Fruit fly (Drosophila melanogaster) whole organism, pupa: ENCODE measurements around the gene Jhbp3.
A peak's percentile ranks its signal among the peaks of the same experiment; 100 is the strongest.

ENCODE experiments used
- CG10348 ChIP-seq: fragments of 200-800 bp; sonication (Bioruptor generic); IDR thresholded peaks from 2 replicates; pipeline ENCODE4 v1.3.6; 2022; ENCODE audit warnings: missing biosample characterization, missing genetic modification characterization
- CG12605 ChIP-seq: fragments of 200-800 bp; sonication (Bioruptor generic); IDR thresholded peaks from 2 replicates; pipeline ENCODE4 v1.3.6; 2022; ENCODE audit warnings: missing biosample characterization, missing genetic modification characterization
- CG13204 ChIP-seq: fragments of 200-800 bp; sonication (Bioruptor generic); optimal IDR thresholded peaks from 2 replicates; lab custom pipeline; 2018; ENCODE audit warnings: missing biosample characterization, mild to moderate bottlenecking, missing genetic modification characterization, moderate library complexity
- CG14655 ChIP-seq: fragments of 200-800 bp; sonication (Bioruptor generic); optimal IDR thresholded peaks from 3 replicates; lab custom pipeline; 2017; ENCODE audit warnings: mild to moderate bottlenecking, missing biosample characterization, missing genetic modification reagents, missing genetic modification characterization
- CG15710 ChIP-seq: fragments of 200-800 bp; sonication (Bioruptor generic); optimal IDR thresholded peaks from 2 replicates; lab custom pipeline; 2018; ENCODE audit warnings: missing biosample characterization, mild to moderate bottlenecking, missing genetic modification characterization, moderate library complexity
- CG17806 ChIP-seq: fragments of 200-800 bp; sonication (Bioruptor generic); optimal IDR thresholded peaks from 2 replicates; lab custom pipeline; 2018; ENCODE audit warnings: missing biosample characterization, mild to moderate bottlenecking, missing genetic modification characterization, moderate library complexity
- CG32121 ChIP-seq: fragments of 200-800 bp; sonication (Bioruptor generic); IDR thresholded peaks from 2 replicates; pipeline ENCODE4 v1.3.6; 2022; ENCODE audit warnings: missing biosample characterization, missing genetic modification characterization
- CG34367 ChIP-seq: fragments of 200-800 bp; sonication (Bioruptor generic); optimal IDR thresholded peaks from 2 replicates; lab custom pipeline; 2018; ENCODE audit warnings: missing biosample characterization, mild to moderate bottlenecking, missing genetic modification characterization
- CG4496 ChIP-seq: fragments of 200-800 bp; sonication (Bioruptor generic); IDR thresholded peaks from 3 replicates; pipeline ENCODE4 v1.3.6; 2022; ENCODE audit warnings: missing biosample characterization, missing genetic modification characterization
- CG8159 ChIP-seq: fragments of 200-800 bp; sonication (Bioruptor generic); optimal IDR thresholded peaks from 3 replicates; lab custom pipeline; 2018; ENCODE audit warnings: missing biosample characterization, mild to moderate bottlenecking, missing genetic modification characterization, moderate library complexity
- CG8301 ChIP-seq: fragments of 200-800 bp; sonication (Bioruptor generic); optimal IDR thresholded peaks from 2 replicates; lab custom pipeline; 2018; ENCODE audit warnings: missing biosample characterization, mild to moderate bottlenecking, missing genetic modification characterization
- CG9948 ChIP-seq: fragments of 200-800 bp; sonication (Bioruptor generic); optimal IDR thresholded peaks from 2 replicates; lab custom pipeline; 2018; ENCODE audit warnings: missing biosample characterization, mild to moderate bottlenecking, missing genetic modification characterization, moderate library complexity
- D1 ChIP-seq: fragments of 200-800 bp; sonication (Bioruptor generic); optimal IDR thresholded peaks from 2 replicates; lab custom pipeline; 2018; ENCODE audit warnings: missing biosample characterization, mild to moderate bottlenecking, missing genetic modification characterization, moderate library complexity
- EcR ChIP-seq: fragments of 200-800 bp; sonication (Bioruptor generic); optimal IDR thresholded peaks from 3 replicates; lab custom pipeline; 2019; ENCODE audit warnings: missing biosample characterization, missing genetic modification characterization, mild to moderate bottlenecking, moderate library complexity, missing genetic modification reagents
- Ets98B ChIP-seq: fragments of 200-800 bp; sonication (Bioruptor generic); IDR thresholded peaks from 2 replicates; pipeline ENCODE4 v1.3.6; 2022; ENCODE audit warnings: missing biosample characterization, missing genetic modification characterization
- Pif1A ChIP-seq: fragments of 200-800 bp; sonication (Bioruptor generic); optimal IDR thresholded peaks from 3 replicates; lab custom pipeline; 2016; ENCODE audit warnings: missing biosample characterization, missing genetic modification characterization
- Pif1B ChIP-seq: fragments of 200-800 bp; sonication (Bioruptor generic); optimal IDR thresholded peaks from 3 replicates; lab custom pipeline; 2016; ENCODE audit warnings: missing biosample characterization, missing genetic modification characterization
- Snoo ChIP-seq: fragments of 200-800 bp; sonication (Bioruptor generic); optimal IDR thresholded peaks from 3 replicates; lab custom pipeline; 2017; ENCODE audit warnings: missing biosample characterization, mild to moderate bottlenecking, missing genetic modification characterization, inconsistent platforms
- fd96Ca ChIP-seq: fragments of 200-800 bp; sonication (Bioruptor generic); IDR thresholded peaks from 3 replicates; pipeline ENCODE4 v1.3.6; 2022; ENCODE audit warnings: missing biosample characterization, missing genetic modification characterization
- gl ChIP-seq: fragments of 200-800 bp; sonication (Bioruptor generic); optimal IDR thresholded peaks from 2 replicates; lab custom pipeline; 2018; ENCODE audit warnings: missing biosample characterization, mild to moderate bottlenecking, missing genetic modification characterization
- rn ChIP-seq: fragments of 200-800 bp; sonication (Bioruptor generic); IDR thresholded peaks from 2 replicates; pipeline ENCODE4 v1.3.6; 2022; ENCODE audit warnings: missing biosample characterization, missing genetic modification characterization

Jhbp3 gene

dm6 chr3R:4978256-4979021, 23.4 kb upstream of the Jhbp3 start:
- TF ChIP-seq CG13204 (GFP tag; lab: Kevin White, UChicago) (peak; percentile 25), gl (tag; lab: Kevin White, UChicago) (no peak)

dm6 chr3R:4975874-4976663, 21.0 kb upstream of the Jhbp3 start:
- TF ChIP-seq Pif1B (no peak), CG14655 (GFP tag; lab: Kevin White, UChicago) (peak; percentile 43)

DNA sequence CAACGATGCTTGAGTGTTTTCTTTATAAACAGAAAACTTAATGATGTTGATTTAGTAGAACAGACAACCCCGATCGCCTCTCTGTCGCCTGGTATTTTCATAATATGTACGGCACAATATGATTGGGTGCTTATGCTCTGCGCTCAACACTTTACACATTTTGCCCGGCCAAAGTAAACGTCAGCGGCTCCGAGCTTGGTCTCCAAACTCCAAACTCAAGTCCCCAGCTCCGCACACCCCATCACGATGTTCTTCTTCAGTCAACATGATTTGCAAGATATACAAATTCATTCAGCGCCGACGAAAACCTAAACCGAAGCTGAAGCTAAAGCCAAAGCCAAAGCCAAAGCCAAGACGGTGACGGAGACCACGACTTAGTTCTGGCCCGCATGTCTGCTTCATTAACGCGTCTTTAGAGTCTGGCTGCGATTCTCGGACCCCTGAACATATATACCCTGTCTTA, 20.3 kb upstream of the Jhbp3 start:
- TF ChIP-seq CG4496 (0 out of 3 replicates have a peak, but pooled peaks have one; percentile 7), EcR (GFP tag; lab: Kevin White, UChicago) (no peak)

dm6 chr3R:4974514-4975314, 19.7 kb upstream of the Jhbp3 start:
- TF ChIP-seq CG17806 (tag; lab: Kevin White, UChicago) (no peak), CG9948 (tag; lab: Kevin White, UChicago) (peak; percentile 15), CG8159 (tag; lab: Kevin White, UChicago) (peak; percentile 12), Pif1A (GFP tag; lab: Kevin White, UChicago) (peak; percentile 3), rn (no peak), CG8301 (tag; lab: Kevin White, UChicago) (peak; percentile 14), CG15710 (tag; lab: Kevin White, UChicago) (no peak)

- TF ChIP-seq CG12605 (GFP tag; lab: Robert Waterston, UW) (no peak), CG17806 (tag; lab: Kevin White, UChicago) (peak; percentile 2), rn (no peak), CG10348 (no peak), CG8301 (tag; lab: Kevin White, UChicago) (peak; percentile 29), CG8159 (tag; lab: Kevin White, UChicago) (peak; percentile 50), D1 (no peak), CG34367 (tag; lab: Kevin White, UChicago) (peak; percentile 14), CG32121 (GFP tag; lab: Robert Waterston, UW) (no peak), Pif1B (peak; percentile 34), Ets98B (GFP tag; lab: Robert Waterston, UW) (peak; percentile 18; the same call in 1 of the 2 replicates), CG14655 (GFP tag; lab: Kevin White, UChicago) (peak; percentile 34), CG15710 (tag; lab: Kevin White, UChicago) (peak; percentile 24), Snoo (no peak), Pif1A (GFP tag; lab: Kevin White, UChicago) (peak; percentile 42), CG13204 (GFP tag; lab: Kevin White, UChicago) (peak; percentile 45), gl (tag; lab: Kevin White, UChicago) (no peak), fd96Ca (GFP tag; lab: Robert Waterston, UW) (no peak), CG9948 (tag; lab: Kevin White, UChicago) (peak; percentile 38), CG4496 (no peak), EcR (GFP tag; lab: Kevin White, UChicago) (no peak)
Observed at dm6 chr3R:4973762-4974369, 18.8 kb upstream of the Jhbp3 start.

DNA sequence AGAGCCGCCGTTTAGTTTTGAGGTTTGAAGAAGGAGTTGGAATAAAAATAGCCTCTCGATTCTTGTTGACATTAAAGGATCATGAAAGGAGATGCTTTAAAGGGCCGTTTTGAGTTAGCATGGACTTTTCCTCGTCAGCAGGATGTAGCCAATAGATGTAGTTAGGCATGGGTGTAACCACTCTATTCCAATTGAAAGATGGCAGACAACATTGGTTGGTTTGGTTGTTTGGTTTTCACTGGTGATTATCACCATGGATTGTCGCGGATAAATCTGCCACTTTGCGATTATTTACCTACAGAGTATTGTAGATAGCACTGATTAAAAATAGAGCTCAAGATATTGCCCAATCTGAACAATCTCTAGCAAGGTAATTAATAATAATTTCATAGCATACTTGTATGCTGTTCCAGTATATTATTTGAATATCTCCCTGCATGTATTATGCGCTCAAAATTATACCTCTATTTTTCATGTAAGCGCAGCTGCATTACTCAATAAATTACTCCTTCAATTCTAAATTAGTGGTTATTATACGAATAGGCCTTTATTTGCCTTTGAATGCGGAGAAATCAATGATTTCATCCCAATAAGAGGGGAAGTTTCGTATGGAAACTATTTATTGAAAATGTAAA, 18.0 kb upstream of the Jhbp3 start:
- TF ChIP-seq CG13204 (GFP tag; lab: Kevin White, UChicago) (no peak), CG17806 (tag; lab: Kevin White, UChicago) (no peak), fd96Ca (GFP tag; lab: Robert Waterston, UW) (no peak), CG14655 (GFP tag; lab: Kevin White, UChicago) (no peak), Snoo (no peak), CG9948 (tag; lab: Kevin White, UChicago) (no peak), CG32121 (GFP tag; lab: Robert Waterston, UW) (no peak), D1 (no peak), Pif1B (no peak), CG15710 (tag; lab: Kevin White, UChicago) (no peak), CG8301 (tag; lab: Kevin White, UChicago) (no peak), Ets98B (GFP tag; lab: Robert Waterston, UW) (no peak), CG34367 (tag; lab: Kevin White, UChicago) (no peak), EcR (GFP tag; lab: Kevin White, UChicago) (no peak), Pif1A (GFP tag; lab: Kevin White, UChicago) (no peak), CG4496 (no peak), rn (no peak), CG12605 (GFP tag; lab: Robert Waterston, UW) (no peak), CG10348 (no peak)
